Fruit fly (Drosophila melanogaster): ENCODE measurements around the gene bigmax.

dm6 chr3R:27272233-27272632, 16.1 kb downstream of the bigmax start:
- no peak for TF ChIP-seq psq (GFP tag; optimal IDR thresholded peaks at IDR 0.05)
- no peak for TF ChIP-seq Hnf4 (GFP tag; optimal IDR thresholded peaks at IDR 0.05)
- TF ChIP-seq pan (optimal IDR thresholded peaks at IDR 0.05), result no peak
- no peak for TF ChIP-seq dsf (GFP tag; optimal IDR thresholded peaks at IDR 0.05; ENCODE audit: borderline replicate concordance)
- no peak for TF ChIP-seq woc (GFP tag; optimal IDR thresholded peaks at IDR 0.05)
- no peak for TF ChIP-seq Jra (GFP tag; optimal IDR thresholded peaks at IDR 0.05)
- no peak for TF ChIP-seq Hr83 (GFP tag; optimal IDR thresholded peaks at IDR 0.05; ENCODE audit: poor library complexity, severe bottlenecking)
- no peak for TF ChIP-seq OdsH (GFP tag; optimal IDR thresholded peaks at IDR 0.05)
